Fruit fly (Drosophila melanogaster) whole organism, embryonic: Measurements from ENCODE around the gene Klp68D.

Experiments
- Adf1 ChIP-seq: fragments of 200-800 bp; sonication (Bioruptor generic); IDR thresholded peaks from 2 replicates; pipeline ENCODE4 v1.3.6; 2022; ENCODE audit warnings: missing biosample characterization, missing genetic modification characterization
- Atf-2 ChIP-seq: fragments of 200-800 bp; sonication (Bioruptor generic); optimal IDR thresholded peaks from 2 replicates; lab custom pipeline; 2016; ENCODE audit warnings: missing biosample characterization, missing genetic modification characterization
- Atf3 ChIP-seq: fragments of 200-800 bp; sonication (Bioruptor generic); optimal IDR thresholded peaks from 3 replicates; lab custom pipeline; 2016; ENCODE audit warnings: missing biosample characterization, missing genetic modification characterization
- Atf6 ChIP-seq: fragments of 200-800 bp; sonication (Bioruptor generic); IDR thresholded peaks from 2 replicates; pipeline ENCODE4 v1.3.6; 2022; ENCODE audit warnings: missing biosample characterization, missing genetic modification characterization
- Awh ChIP-seq: fragments of 200-800 bp; sonication (Bioruptor generic); IDR thresholded peaks from 2 replicates; pipeline ENCODE4, ENCODE4 v1.3.6; 2022; ENCODE audit warnings: missing biosample characterization, missing genetic modification characterization
- Bgb ChIP-seq: fragments of 200-800 bp; sonication (Bioruptor generic); IDR thresholded peaks from 2 replicates; pipeline ENCODE4 v1.3.6; 2022; ENCODE audit warnings: missing biosample characterization, missing genetic modification characterization; ENCODE audit not compliant: partially characterized antibody
- CG10366 ChIP-seq: fragments of 200-800 bp; sonication (Bioruptor generic); IDR thresholded peaks from 2 replicates; pipeline ENCODE4 v1.3.6; 2022; ENCODE audit warnings: missing biosample characterization, missing genetic modification characterization
- CG12391 ChIP-seq: fragments of 200-800 bp; sonication (Bioruptor generic); optimal IDR thresholded peaks from 3 replicates; lab custom pipeline; 2018; ENCODE audit warnings: missing biosample characterization, mild to moderate bottlenecking, missing genetic modification characterization, moderate library complexity
- CG12744 ChIP-seq: fragments of 200-800 bp; sonication (Bioruptor generic); optimal IDR thresholded peaks from 2 replicates; lab custom pipeline; 2016; ENCODE audit warnings: missing biosample characterization, missing genetic modification characterization
- CG13287 ChIP-seq: fragments of 200-800 bp; sonication (Bioruptor generic); IDR thresholded peaks from 2 replicates; pipeline ENCODE4 v1.3.6; 2022; ENCODE audit warnings: missing biosample characterization, missing genetic modification characterization; ENCODE audit not compliant: partially characterized antibody
- CG14667 ChIP-seq: fragments of 200-800 bp; sonication (Bioruptor generic); IDR thresholded peaks from 2 replicates; pipeline ENCODE4 v1.3.6; 2022; ENCODE audit warnings: missing biosample characterization, missing genetic modification characterization
- CG18011 ChIP-seq: fragments of 200-800 bp; sonication (Bioruptor generic); optimal IDR thresholded peaks from 2 replicates; lab custom pipeline; 2017; ENCODE audit warnings: missing biosample characterization, missing genetic modification characterization, mild to moderate bottlenecking, moderate library complexity, missing genotype
- CG2199 ChIP-seq: fragments of 200-800 bp; sonication (Bioruptor generic); IDR thresholded peaks from 3 replicates; pipeline ENCODE4 v1.3.6; 2022; ENCODE audit warnings: missing biosample characterization, missing genetic modification characterization
- CG2875 ChIP-seq: fragments of 200-800 bp; sonication (Bioruptor generic); optimal IDR thresholded peaks from 2 replicates; lab custom pipeline; 2017; ENCODE audit warnings: missing biosample characterization, mild to moderate bottlenecking, missing genetic modification characterization, missing genetic modification reagents
- CG3847 ChIP-seq: fragments of 200-800 bp; sonication (Bioruptor generic); IDR thresholded peaks from 2 replicates; pipeline ENCODE4 v1.3.6; 2022; ENCODE audit warnings: missing biosample characterization, missing genetic modification characterization
- CG6765 ChIP-seq: fragments of 200-800 bp; sonication (Bioruptor generic); optimal IDR thresholded peaks from 3 replicates; lab custom pipeline; 2017; ENCODE audit warnings: missing biosample characterization, mild to moderate bottlenecking, missing genetic modification characterization
- CG9215 ChIP-seq: fragments of 200-800 bp; sonication (Bioruptor generic); IDR thresholded peaks from 2 replicates; pipeline ENCODE4 v1.3.6; 2022; ENCODE audit warnings: missing biosample characterization, missing genetic modification characterization
- CHES-1-like ChIP-seq: fragments of 200-800 bp; sonication (Bioruptor generic); optimal IDR thresholded peaks from 2 replicates; lab custom pipeline; 2016; ENCODE audit warnings: missing biosample characterization, missing genetic modification characterization
- Dad ChIP-seq: fragments of 200-800 bp; sonication (Bioruptor generic); optimal IDR thresholded peaks from 3 replicates; lab custom pipeline; 2016; ENCODE audit warnings: missing biosample characterization, missing genetic modification characterization
- Doc3 ChIP-seq: fragments of 200-800 bp; sonication (Bioruptor generic); IDR thresholded peaks from 3 replicates; pipeline ENCODE4 v1.3.6; 2022; ENCODE audit warnings: missing biosample characterization, missing genetic modification characterization; ENCODE audit not compliant: partially characterized antibody
- Dref ChIP-seq: fragments of 200-800 bp; sonication (Bioruptor generic); IDR thresholded peaks from 2 replicates; pipeline ENCODE4 v1.3.6; 2022; ENCODE audit warnings: missing biosample characterization, missing genetic modification characterization
- Drgx ChIP-seq: fragments of 200-800 bp; sonication (Bioruptor generic); IDR thresholded peaks from 2 replicates; pipeline ENCODE4 v1.3.6; 2022; ENCODE audit warnings: missing biosample characterization, missing genetic modification characterization
- Ets65A ChIP-seq: fragments of 200-800 bp; sonication (Bioruptor generic); peaks from one replicate; lab custom pipeline; 2016; ENCODE audit warnings: missing biosample characterization, missing genetic modification characterization
- HLH4C ChIP-seq: fragments of 200-800 bp; sonication (Bioruptor generic); IDR thresholded peaks from 3 replicates; pipeline ENCODE4 v1.3.6; 2022; ENCODE audit warnings: missing biosample characterization, missing genetic modification characterization; ENCODE audit not compliant: partially characterized antibody
- HmgZ ChIP-seq: fragments of 200-800 bp; sonication (Bioruptor generic); optimal IDR thresholded peaks from 2 replicates; lab custom pipeline; 2018; ENCODE audit warnings: missing biosample characterization, mild to moderate bottlenecking, missing genetic modification characterization
- Hr39 ChIP-seq: fragments of >200 bp; optimal IDR thresholded peaks from 2 replicates; lab custom pipeline; 2017
- MESR4 ChIP-seq: fragments of 200-800 bp; sonication (Bioruptor generic); optimal IDR thresholded peaks from 2 replicates; lab custom pipeline; 2018; ENCODE audit warnings: missing biosample characterization, mild to moderate bottlenecking, missing genetic modification characterization, moderate library complexity
- Nf-YC ChIP-seq: fragments of 200-800 bp; optimal IDR thresholded peaks from 3 replicates; lab custom pipeline; 2019; ENCODE audit warnings: missing biosample characterization, mild to moderate bottlenecking, missing genetic modification characterization, moderate library complexity
- Rfx ChIP-seq: fragments of 200-800 bp; sonication (Bioruptor generic); IDR thresholded peaks from 2 replicates; pipeline ENCODE4 v1.3.6; 2022; ENCODE audit warnings: missing biosample characterization, missing genetic modification characterization
- Sry-β ChIP-seq: fragments of 200-800 bp; sonication (Bioruptor generic); optimal IDR thresholded peaks from 2 replicates; lab custom pipeline; 2018; ENCODE audit warnings: missing biosample characterization, mild to moderate bottlenecking, missing genetic modification characterization, moderate library complexity
- Sry-δ ChIP-seq: fragments of 200-800 bp; sonication (Bioruptor generic); optimal IDR thresholded peaks from 2 replicates; lab custom pipeline; 2016; ENCODE audit warnings: missing biosample characterization, missing genetic modification characterization
- Ssrp ChIP-seq: fragments of 200-800 bp; sonication (Bioruptor generic); optimal IDR thresholded peaks from 2 replicates; lab custom pipeline; 2018; ENCODE audit warnings: missing biosample characterization, mild to moderate bottlenecking, missing genetic modification characterization, moderate library complexity
- ara ChIP-seq: fragments of 200-800 bp; sonication (Bioruptor generic); IDR thresholded peaks from 2 replicates; pipeline ENCODE4 v1.3.6; 2022; ENCODE audit warnings: missing biosample characterization, missing genetic modification characterization
- bab2 ChIP-seq: fragments of 200-800 bp; sonication (Bioruptor generic); optimal IDR thresholded peaks from 2 replicates; lab custom pipeline; 2016; ENCODE audit warnings: missing biosample characterization, missing genetic modification characterization
- chif ChIP-seq, 2 experiments: fragments of 200-800 bp; sonication (Bioruptor generic); optimal IDR thresholded peaks; 3 replicates each; lab custom pipeline; 2016; ENCODE audit warnings: missing biosample characterization in 2 of 2, missing genetic modification characterization in 2 of 2
- chm ChIP-seq: fragments of 200-800 bp; sonication (Bioruptor generic); IDR thresholded peaks from 2 replicates; pipeline ENCODE4 v1.3.6; 2022; ENCODE audit warnings: missing biosample characterization, missing genetic modification characterization
- crol ChIP-seq: fragments of 200-800 bp; sonication (Bioruptor generic); IDR thresholded peaks from 2 replicates; pipeline ENCODE4 v1.3.6; 2022; ENCODE audit warnings: missing biosample characterization, missing genetic modification characterization
- fru ChIP-seq: fragments of >200 bp; optimal IDR thresholded peaks from 2 replicates; lab custom pipeline; 2017
- gcm2 ChIP-seq: fragments of 200-800 bp; sonication (Bioruptor generic); optimal IDR thresholded peaks from 2 replicates; lab custom pipeline; 2016; ENCODE audit warnings: missing biosample characterization, missing genetic modification characterization
- h ChIP-seq: fragments of >200 bp; optimal IDR thresholded peaks from 2 replicates; lab custom pipeline; 2017
- jing ChIP-seq: fragments of 200-800 bp; sonication (Bioruptor generic); optimal IDR thresholded peaks from 2 replicates; lab custom pipeline; 2018; ENCODE audit warnings: missing biosample characterization, mild to moderate bottlenecking, missing genetic modification characterization
- knrl ChIP-seq: fragments of 200-800 bp; sonication (Bioruptor generic); IDR thresholded peaks from 3 replicates; pipeline ENCODE4 v1.3.6; 2022; ENCODE audit warnings: missing biosample characterization, missing genetic modification characterization; ENCODE audit not compliant: partially characterized antibody
- lbe ChIP-seq: fragments of 200-800 bp; sonication (Bioruptor generic); optimal IDR thresholded peaks from 2 replicates; lab custom pipeline; 2016; ENCODE audit warnings: missing biosample characterization, mild to moderate bottlenecking, missing genetic modification characterization
- mld ChIP-seq: fragments of 200-800 bp; sonication (Bioruptor generic); IDR thresholded peaks from 3 replicates; pipeline ENCODE4 v1.3.6; 2022; ENCODE audit warnings: missing biosample characterization, missing genetic modification characterization; ENCODE audit not compliant: partially characterized antibody
- pita ChIP-seq: fragments of 200-800 bp; sonication (Bioruptor generic); optimal IDR thresholded peaks from 2 replicates; lab custom pipeline; 2017; ENCODE audit warnings: missing biosample characterization, mild to moderate bottlenecking, missing genetic modification characterization
- sc ChIP-seq, 3 experiments: fragments of >200 bp in 2 of 3; fragments of 200-800 bp in 1 of 3; sonication (Bioruptor generic) in 1 of 3; optimal IDR thresholded peaks; 2 replicates in 2 of 3; 3 replicates in 1 of 3; lab custom pipeline; 2017; ENCODE audit warnings: mild to moderate bottlenecking in 1 of 3, missing biosample characterization in 1 of 3, missing genetic modification characterization in 1 of 3, missing genetic modification reagents in 1 of 3
- sim ChIP-seq: fragments of 200-800 bp; sonication (Bioruptor generic); IDR thresholded peaks from 2 replicates; pipeline ENCODE4 v1.3.6; 2022; ENCODE audit warnings: missing biosample characterization, missing genetic modification characterization
- ssp ChIP-seq: fragments of 200-800 bp; sonication (Bioruptor generic); IDR thresholded peaks from 2 replicates; pipeline ENCODE4 v1.3.6; 2022; ENCODE audit warnings: missing biosample characterization, missing genetic modification characterization
- tin ChIP-seq: fragments of 200-800 bp; sonication (Bioruptor generic); optimal IDR thresholded peaks from 3 replicates; lab custom pipeline; 2016; ENCODE audit warnings: missing biosample characterization, missing genetic modification characterization
- wek ChIP-seq: fragments of 200-800 bp; sonication (Bioruptor generic); optimal IDR thresholded peaks from 3 replicates; lab custom pipeline; 2018; ENCODE audit warnings: missing biosample characterization, mild to moderate bottlenecking, missing genetic modification characterization, moderate library complexity
- yki ChIP-seq: fragments of >200 bp; optimal IDR thresholded peaks from 3 replicates; lab custom pipeline; 2018

Gene Klp68D

dm6 chr3L:11821723-11822445, 26.5 kb downstream of the Klp68D start, which contains the start of the genes CG11597 and CG5946 (continued):
- TF ChIP-seq ssp (no peak; the same call in 1 of the 2 replicates), Dref (GFP tag; lab: Robert Waterston, UW) (peak; percentile 51), CG2875 (GFP tag; lab: Kevin White, UChicago) (no peak), crol (GFP tag; lab: Robert Waterston, UW) (no peak), Awh (0 out of 2 replicates have a peak, but pooled peaks have one; percentile 6), yki (peak; percentile 19), h (lab: Kevin White, UChicago) (no peak), HmgZ (tag; lab: Kevin White, UChicago) (no peak), CG12744 (no peak), Doc3 (GFP tag; lab: Robert Waterston, UW) (peak; percentile 30; the same call in 1 of the 3 replicates), Hr39 (no peak), Atf6 (no peak), Sry-β (no peak), tin (GFP tag; lab: Kevin White, UChicago) (no peak), CG2199 (GFP tag; lab: Robert Waterston, UW) (no peak), Ssrp (tag; lab: Kevin White, UChicago) (no peak), sim (GFP tag; lab: Robert Waterston, UW) (no peak), Bgb (GFP tag; lab: Robert Waterston, UW) (peak; percentile 20; the same call in 1 of the 2 replicates), CHES-1-like (GFP tag; lab: Kevin White, UChicago) (no peak), chm (GFP tag; lab: Robert Waterston, UW) (0 out of 2 replicates have a peak, but pooled peaks have one; percentile 38), Drgx (no peak), lbe (peak; percentile 7), fru (no peak), chif (GFP tag; optimal IDR thresholded peaks at IDR 0.05; lab: Kevin White, UChicago) (no peak), CG18011 (no peak), Ets65A (GFP tag; lab: Kevin White, UChicago) (no peak), CG10366 (GFP tag; lab: Robert Waterston, UW) (peak; percentile 33; the same call in 1 of the 2 replicates), Atf-2 (GFP tag; lab: Kevin White, UChicago) (no peak), gcm2 (GFP tag; lab: Kevin White, UChicago) (no peak), Adf1 (GFP tag; lab: Robert Waterston, UW) (no peak), Nf-YC (tag; lab: Kevin White, UChicago) (no peak), CG3847 (GFP tag; lab: Robert Waterston, UW) (peak; percentile 49), CG9215 (GFP tag; lab: Robert Waterston, UW) (no peak; the same call in 1 of the 2 replicates), CG13287 (GFP tag; lab: Robert Waterston, UW) (peak; percentile 32), Sry-δ (peak; percentile 41), Dad (GFP tag; lab: Kevin White, UChicago) (no peak), ara (no peak), CG14667 (GFP tag; lab: Robert Waterston, UW) (no peak), jing (GFP tag; lab: Kevin White, UChicago) (no peak), wek (GFP tag; lab: Kevin White, UChicago) (peak; percentile 27), knrl (no peak; the same call in 2 of the 3 replicates), MESR4 (GFP tag; lab: Kevin White, UChicago) (peak; percentile 10), Rfx (0 out of 2 replicates have a peak, but pooled peaks have one; percentile 6), sc (optimal IDR thresholded peaks at IDR 0.05; lab: Kevin White, UChicago) (no peak), sc (GFP tag; optimal IDR thresholded peaks at IDR 0.05; lab: Kevin White, UChicago) (no peak), HLH4C (GFP tag; lab: Robert Waterston, UW) (no peak), bab2 (GFP tag; lab: Kevin White, UChicago) (no peak), Atf3 (GFP tag; lab: Kevin White, UChicago) (no peak), CG6765 (GFP tag; lab: Kevin White, UChicago) (no peak), CG12391 (tag; lab: Kevin White, UChicago) (peak; percentile 60), mld (GFP tag; lab: Robert Waterston, UW) (no peak), pita (no peak)
